Worm (Caenorhabditis elegans) whole organism, L4 larva: ENCODE data around the gene T01C3.2.

Experiments used
- F44E2.7 ChIP-seq: fragments of 200-800 bp; sonication (Bioruptor generic); IDR thresholded peaks from 2 replicates; pipeline ENCODE4 v2.1.2; 2022; ENCODE audit warnings: missing genetic modification characterization, missing compliant biosample characterization
- T26A8.4 ChIP-seq: fragments of 200-800 bp; sonication (Bioruptor generic); IDR thresholded peaks from 2 replicates; pipeline ENCODE4 v1.3.6; 2022; ENCODE audit warnings: missing genetic modification characterization, missing compliant biosample characterization
- Y105C5A.15 ChIP-seq: fragments of 200-800 bp; sonication (Bioruptor generic); IDR thresholded peaks from 2 replicates; pipeline ENCODE4 v1.3.6; 2022; ENCODE audit warnings: missing genetic modification characterization, missing compliant biosample characterization
- Y75B8A.6 ChIP-seq: fragments of 200-800 bp; sonication (Bioruptor generic); IDR thresholded peaks from 2 replicates; pipeline ENCODE4 v1.3.6; 2022; ENCODE audit warnings: missing genetic modification reagents, missing genetic modification characterization, missing compliant biosample characterization
- aha-1 ChIP-seq: fragments of 150-350 bp; peaks from one replicate; lab custom pipeline; 2014; ENCODE audit warnings: missing biosample characterization, missing genetic modification characterization
- aly-2 ChIP-seq: sonication (generic microtip); optimal IDR thresholded peaks from 2 replicates; lab custom pipeline; 2018; ENCODE audit warnings: missing biosample characterization, missing genetic modification characterization
- ama-1 ChIP-seq: fragments of 150-350 bp; optimal IDR thresholded peaks from 2 replicates; lab custom pipeline; 2014; ENCODE audit warnings: inconsistent platforms, mixed read lengths
- arid-1 ChIP-seq: fragments of 200-800 bp; sonication (Bioruptor generic); conservative IDR thresholded peaks from 2 replicates; pipeline ENCODE4 v1.3.6; 2022; ENCODE audit warnings: missing genetic modification reagents, missing genetic modification characterization, missing compliant biosample characterization
- ceh-44 ChIP-seq: fragments of 200-800 bp; sonication (Bioruptor generic); IDR thresholded peaks from 2 replicates; pipeline ENCODE4 v1.3.6; 2022; ENCODE audit warnings: missing genetic modification reagents, missing genetic modification characterization, missing compliant biosample characterization
- daf-12 ChIP-seq: fragments of 150-350 bp; optimal IDR thresholded peaks from 2 replicates; lab custom pipeline; 2014; ENCODE audit warnings: missing biosample characterization, missing genetic modification reagents, missing genetic modification characterization
- dmd-6 ChIP-seq: fragments of 200-800 bp; sonication (Bioruptor generic); IDR thresholded peaks from 2 replicates; pipeline ENCODE4 v1.3.6; 2022; ENCODE audit warnings: missing genetic modification reagents, missing genetic modification characterization, missing compliant biosample characterization
- dmd-8 ChIP-seq: fragments of 200-800 bp; sonication (Bioruptor generic); IDR thresholded peaks from 2 replicates; pipeline ENCODE4 v1.3.6; 2022; ENCODE audit warnings: missing genetic modification characterization, missing compliant biosample characterization
- gei-8 ChIP-seq: fragments of 200-800 bp; sonication (Bioruptor generic); optimal IDR thresholded peaks from 2 replicates; lab custom pipeline; 2018; ENCODE audit warnings: mild to moderate bottlenecking, missing genetic modification characterization, missing compliant biosample characterization
- hif-1 ChIP-seq, 2 experiments: sonication (generic microtip); optimal IDR thresholded peaks; 2 replicates each; lab custom pipeline; 2016 to 2017; ENCODE audit warnings: missing compliant biosample characterization in 2 of 2, missing genetic modification characterization in 2 of 2, missing genetic modification reagents in 2 of 2, missing genotype in 2 of 2, mild to moderate bottlenecking in 1 of 2
- hlh-11 ChIP-seq: fragments of 200-800 bp; sonication (Bioruptor generic); optimal IDR thresholded peaks from 2 replicates; lab custom pipeline; 2018; ENCODE audit warnings: mild to moderate bottlenecking, missing genetic modification characterization, missing compliant biosample characterization
- hlh-30 ChIP-seq: sonication (generic microtip); optimal IDR thresholded peaks from 2 replicates; lab custom pipeline; 2017; ENCODE audit warnings: antibody characterized with exemption, mild to moderate bottlenecking, missing genetic modification characterization, missing compliant biosample characterization; ENCODE audit not compliant: insufficient read depth
- hmg-1.1 ChIP-seq: fragments of 200-800 bp; sonication (Bioruptor generic); IDR thresholded peaks from 2 replicates; pipeline ENCODE4 v1.3.6; 2022; ENCODE audit warnings: missing genetic modification reagents, missing genetic modification characterization, missing compliant biosample characterization
- lin-1 ChIP-seq: fragments of 200-800 bp; sonication (Bioruptor generic); IDR thresholded peaks from 2 replicates; pipeline ENCODE4 v1.3.6; 2022; ENCODE audit warnings: missing genetic modification reagents, missing genetic modification characterization, missing compliant biosample characterization
- lin-15B ChIP-seq: fragments of 150-350 bp; sonication (generic microtip); optimal IDR thresholded peaks from 3 replicates; lab custom pipeline; 2014; ENCODE audit warnings: missing biosample characterization, missing genetic modification characterization
- lir-3 ChIP-seq: sonication (generic microtip); optimal IDR thresholded peaks from 2 replicates; lab custom pipeline; 2016; ENCODE audit warnings: mild to moderate bottlenecking, missing genetic modification characterization, missing compliant biosample characterization
- mdl-1 ChIP-seq, 2 experiments: fragments of 150-350 bp in 1 of 2; sonication (generic microtip) in 1 of 2; optimal IDR thresholded peaks; 2 replicates each; lab custom pipeline; 2014 to 2017; ENCODE audit warnings: missing biosample characterization in 2 of 2, missing genetic modification characterization in 2 of 2
- mdt-29 ChIP-seq: fragments of 200-800 bp; sonication (Bioruptor generic); IDR thresholded peaks from 2 replicates; pipeline ENCODE4 v1.3.6; 2022; ENCODE audit warnings: missing genetic modification reagents, missing genetic modification characterization, missing compliant biosample characterization
- mep-1 ChIP-seq: fragments of 150-350 bp; sonication (generic microtip); optimal IDR thresholded peaks from 3 replicates; lab custom pipeline; 2014; ENCODE audit warnings: missing biosample characterization, missing genetic modification characterization
- mes-2 ChIP-seq: sonication (generic microtip); optimal IDR thresholded peaks from 2 replicates; lab custom pipeline; 2016; ENCODE audit warnings: missing genotype, mild to moderate bottlenecking, missing genetic modification characterization, missing compliant biosample characterization; ENCODE audit not compliant: poor library complexity, severe bottlenecking
- nhr-10 ChIP-seq: fragments of 150-350 bp; optimal IDR thresholded peaks from 2 replicates; lab custom pipeline; 2014; ENCODE audit warnings: missing biosample characterization, missing genetic modification characterization
- nhr-11 ChIP-seq: fragments of 150-350 bp; optimal IDR thresholded peaks from 2 replicates; lab custom pipeline; 2014; ENCODE audit warnings: missing biosample characterization, missing genetic modification characterization
- nhr-28 ChIP-seq: fragments of 150-350 bp; optimal IDR thresholded peaks from 2 replicates; lab custom pipeline; 2014; ENCODE audit warnings: missing biosample characterization, missing genetic modification characterization
- nhr-42 ChIP-seq: fragments of 200-800 bp; sonication (Bioruptor generic); IDR thresholded peaks from 2 replicates; pipeline ENCODE4 v1.3.6; 2022; ENCODE audit warnings: missing genetic modification characterization, missing compliant biosample characterization
- nhr-48 ChIP-seq: sonication (generic microtip); optimal IDR thresholded peaks from 2 replicates; lab custom pipeline; 2016; ENCODE audit warnings: mild to moderate bottlenecking, missing genetic modification characterization, missing compliant biosample characterization
- nhr-77 ChIP-seq: fragments of 150-350 bp; optimal IDR thresholded peaks from 2 replicates; lab custom pipeline; 2014; ENCODE audit warnings: missing biosample characterization, missing genetic modification characterization
- rbr-2 ChIP-seq: sonication (generic microtip); optimal IDR thresholded peaks from 2 replicates; lab custom pipeline; 2016; ENCODE audit warnings: missing genotype, missing genetic modification characterization, missing compliant biosample characterization
- saeg-2 ChIP-seq: fragments of 200-800 bp; sonication (Bioruptor generic); IDR thresholded peaks from 2 replicates; pipeline ENCODE4 v1.3.6; 2022; ENCODE audit warnings: missing genetic modification reagents, missing genetic modification characterization, missing compliant biosample characterization
- snpc-1.2 ChIP-seq: fragments of 200-800 bp; sonication (Bioruptor generic); IDR thresholded peaks from 2 replicates; pipeline ENCODE4 v1.3.6; 2022; ENCODE audit warnings: missing genetic modification reagents, missing genetic modification characterization, missing compliant biosample characterization
- snpc-4 ChIP-seq: fragments of 150-350 bp; optimal IDR thresholded peaks from 2 replicates; lab custom pipeline; 2014; ENCODE audit warnings: missing biosample characterization, missing genetic modification characterization
- tag-97 ChIP-seq: fragments of 200-800 bp; sonication (Bioruptor generic); IDR thresholded peaks from 2 replicates; pipeline ENCODE4 v1.3.6; 2022; ENCODE audit warnings: missing genetic modification characterization, missing compliant biosample characterization
- tra-1 ChIP-seq: fragments of 200-800 bp; sonication (Bioruptor generic); IDR thresholded peaks from 2 replicates; pipeline ENCODE4 v1.3.6; 2022; ENCODE audit warnings: missing genetic modification reagents, missing genetic modification characterization, missing compliant biosample characterization
- unc-39 ChIP-seq: sonication (generic microtip); optimal IDR thresholded peaks from 2 replicates; lab custom pipeline; 2017; ENCODE audit warnings: missing biosample characterization, missing genetic modification characterization
- unc-62 ChIP-seq, 3 experiments: fragments of 150-350 bp in 1 of 3; sonication (generic microtip); optimal IDR thresholded peaks in 2 of 3; peaks in 1 of 3; 1 replicate in 1 of 3; 2 replicates in 2 of 3; lab custom pipeline; 2014 to 2017; ENCODE audit warnings: missing biosample characterization in 3 of 3, missing genetic modification characterization in 3 of 3, missing genetic modification reagents in 3 of 3, missing genotype in 1 of 3
- vab-7 ChIP-seq: fragments of 200-800 bp; sonication (Bioruptor generic); IDR thresholded peaks from 2 replicates; pipeline ENCODE4 v1.3.6; 2022; ENCODE audit warnings: missing genetic modification reagents, missing genetic modification characterization, missing compliant biosample characterization
- zag-1 ChIP-seq: fragments of 150-350 bp; optimal IDR thresholded peaks from 2 replicates; lab custom pipeline; 2014; ENCODE audit warnings: missing biosample characterization, missing genetic modification characterization
- zip-11 ChIP-seq: fragments of 200-800 bp; sonication (Bioruptor generic); IDR thresholded peaks from 2 replicates; pipeline ENCODE4 v1.3.6; 2022; ENCODE audit warnings: missing genetic modification characterization, missing compliant biosample characterization
- zip-2 ChIP-seq: fragments of 150-350 bp; optimal IDR thresholded peaks from 2 replicates; lab custom pipeline; 2014; ENCODE audit warnings: missing biosample characterization, missing genetic modification characterization
- ztf-11 ChIP-seq: fragments of 150-350 bp; optimal IDR thresholded peaks from 2 replicates; lab custom pipeline; 2014; ENCODE audit warnings: missing biosample characterization, missing genetic modification characterization
- ztf-7 ChIP-seq: fragments of 150-350 bp; optimal IDR thresholded peaks from 2 replicates; lab custom pipeline; 2014; ENCODE audit warnings: missing biosample characterization, missing genetic modification characterization

Gene T01C3.2

DNA sequence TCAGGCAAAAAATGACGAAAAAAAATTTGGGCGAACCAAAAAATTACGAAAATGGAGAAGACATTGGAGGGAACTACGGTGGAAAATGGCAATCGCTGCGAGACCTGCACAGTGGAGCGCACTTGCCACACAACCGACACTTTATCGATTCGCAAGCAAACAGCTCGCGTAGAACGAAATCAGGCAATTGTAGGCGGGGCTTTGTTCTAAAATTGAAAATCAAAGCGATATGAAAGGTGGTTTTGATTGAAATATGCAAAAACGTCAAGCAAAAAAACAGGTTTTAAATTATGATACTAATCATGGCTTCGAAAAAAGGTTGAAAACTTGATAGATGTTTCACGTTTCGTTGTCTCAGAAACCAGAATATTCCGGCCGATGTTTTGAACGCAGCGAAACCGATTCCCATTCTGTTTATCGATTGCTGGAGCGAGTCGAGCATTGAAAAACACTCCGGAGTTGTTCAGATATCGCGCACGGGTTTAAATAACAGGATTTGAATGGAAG is 11.3 kb downstream of the T01C3.2 start, which contains the start of the genes fib-1 and mut-15 (continued):
- TF ChIP-seq ceh-44 (GFP tag; lab: Robert Waterston, UW) (peak; percentile 75), vab-7 (GFP tag; lab: Robert Waterston, UW) (peak; percentile 60; the same call in 1 of the 2 replicates), Y75B8A.6 (GFP tag; lab: Robert Waterston, UW) (no peak), saeg-2 (GFP tag; lab: Robert Waterston, UW) (no peak)

DNA sequence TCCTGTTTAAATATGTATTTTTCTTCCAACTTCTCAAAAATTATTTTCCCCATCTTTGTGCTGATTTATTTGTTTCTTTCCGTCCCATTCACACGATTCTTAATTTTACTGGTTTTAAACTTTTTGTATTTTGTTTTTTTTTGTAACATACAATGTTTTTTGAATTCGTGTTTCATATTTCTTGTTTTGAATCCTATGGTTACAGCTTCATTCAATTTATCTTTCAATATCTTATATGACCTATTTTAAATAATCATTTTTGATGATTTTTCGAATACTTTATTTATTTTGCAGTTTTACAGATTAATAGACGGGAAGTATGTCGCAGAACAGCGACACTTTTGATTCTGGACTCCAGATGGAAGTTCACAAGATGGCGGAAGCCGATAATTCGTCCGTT is 13.8 kb downstream of the T01C3.2 start, which contains the start of gene hrde-2:
hrde-2 (plus strand) TSS at position 301 of the 400 bp plus-strand sequence.
- TF ChIP-seq hlh-30 (tag; lab: Kevin White, UChicago) = no peak
- no peak for TF ChIP-seq mdl-1 (tag; optimal IDR thresholded peaks at IDR 0.05; lab: Kevin White, UChicago)
- no peak for TF ChIP-seq Y75B8A.6 (GFP tag; lab: Robert Waterston, UW)
- no peak for TF ChIP-seq nhr-10
- TF ChIP-seq F44E2.7 (GFP tag; lab: Robert Waterston, UW) = no peak
- TF ChIP-seq unc-39 = no peak
- no peak for TF ChIP-seq mdt-29 (GFP tag; lab: Robert Waterston, UW)
- TF ChIP-seq nhr-42 (GFP tag; lab: Robert Waterston, UW) = no peak
- TF ChIP-seq rbr-2 (tag; lab: Kevin White, UChicago) = no peak
- no peak for TF ChIP-seq lin-15B (tag; lab: Kevin White, UChicago)
- no peak for TF ChIP-seq mep-1 (tag; lab: Kevin White, UChicago)
- TF ChIP-seq ztf-11 = no peak
- no peak for TF ChIP-seq dmd-6
- no peak for TF ChIP-seq snpc-4 (tag; lab: Kevin White, UChicago)
- TF ChIP-seq, all 104 proteins: peak for 0

DNA sequence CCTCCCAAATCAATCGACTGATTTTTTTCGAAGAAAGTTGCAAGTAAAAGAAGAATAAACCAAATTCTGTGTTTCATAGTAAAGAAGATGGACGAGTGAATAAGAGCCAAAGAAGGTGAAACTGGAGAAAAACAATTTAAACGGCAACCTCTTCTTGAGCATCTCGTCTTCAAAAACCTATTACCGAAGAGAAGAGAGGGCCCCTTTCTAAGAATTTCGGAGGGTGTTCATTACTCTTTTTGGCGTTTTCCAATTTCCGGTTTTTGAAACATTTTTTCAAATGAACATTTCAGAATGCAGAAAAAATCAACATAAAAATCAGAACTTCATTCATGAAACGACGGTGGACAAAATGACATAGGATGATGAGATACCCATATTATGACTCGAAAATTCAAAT is 20.6 kb downstream of the T01C3.2 start, which contains the start of gene nmr-2:
nmr-2 (minus strand) TSS at position 101 of the 400 bp plus-strand sequence.
- no peak for TF ChIP-seq zip-11 (GFP tag; lab: Robert Waterston, UW)
- no peak for TF ChIP-seq nhr-77 (tag; lab: Kevin White, UChicago)
- peak; percentile 42 for TF ChIP-seq ama-1
- TF ChIP-seq unc-62 (GFP tag; optimal IDR thresholded peaks at IDR 0.05 in 1 of 2; lab: Kevin White, UChicago) = no peak
- no peak for TF ChIP-seq unc-62 (tag; optimal IDR thresholded peaks at IDR 0.05; lab: Kevin White, UChicago)
- TF ChIP-seq arid-1 (GFP tag; lab: Robert Waterston, UW) = no peak
- TF ChIP-seq zip-2 = no peak
- TF ChIP-seq, all 104 proteins: peak for 1

DNA sequence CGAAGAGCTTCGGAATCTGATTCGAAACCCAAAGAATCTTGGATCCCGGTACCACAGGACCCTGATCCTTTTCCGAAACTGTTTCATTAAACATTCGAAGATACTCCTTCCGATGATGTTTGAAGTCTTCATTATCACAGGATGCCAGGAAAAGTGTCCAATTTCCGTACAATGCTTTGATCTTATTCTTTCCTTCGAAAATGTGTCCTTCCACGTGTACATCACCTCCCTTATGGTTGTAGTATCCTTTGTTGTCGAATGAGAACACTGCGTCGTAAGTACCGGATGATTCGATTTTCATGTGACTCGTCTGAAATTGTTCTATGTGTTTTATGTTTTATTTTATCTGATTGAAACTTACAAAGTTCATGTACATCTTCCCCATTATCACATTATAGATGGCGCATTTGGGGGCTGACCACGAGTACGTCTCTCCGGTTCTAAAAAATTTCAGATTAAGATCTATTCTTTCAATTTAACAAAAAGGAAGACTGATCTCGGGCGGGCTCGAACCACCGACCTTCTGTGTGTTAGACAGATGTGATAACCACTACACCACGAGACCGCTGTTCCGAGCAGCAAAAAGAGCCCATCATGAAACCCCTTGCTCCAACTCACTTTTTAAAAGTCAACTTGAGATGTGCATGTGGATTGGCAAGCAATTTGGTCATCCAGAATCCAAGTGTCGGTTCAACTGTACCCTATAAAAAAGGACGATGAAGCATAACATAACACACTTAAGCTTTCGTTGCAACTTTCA is 21.8 kb downstream of the T01C3.2 start:
- no peak for TF ChIP-seq lin-1
- no peak for TF ChIP-seq Y105C5A.15
- no peak for TF ChIP-seq lir-3
- TF ChIP-seq ztf-7 (tag; lab: Kevin White, UChicago) = no peak
- no peak for TF ChIP-seq ama-1
- no peak for TF ChIP-seq tra-1 (GFP tag; lab: Robert Waterston, UW)
- TF ChIP-seq vab-7 (GFP tag; lab: Robert Waterston, UW) = peak; percentile 60
- peak; percentile 46 for TF ChIP-seq aha-1
- peak; percentile 40; the same call in 1 of the 2 replicates for TF ChIP-seq T26A8.4 (GFP tag; lab: Robert Waterston, UW)
- TF ChIP-seq hmg-1.1 (GFP tag; lab: Robert Waterston, UW) = peak; percentile 17; the same call in 1 of the 2 replicates
- TF ChIP-seq unc-62 (GFP tag; optimal IDR thresholded peaks at IDR 0.05 in 1 of 2; lab: Kevin White, UChicago) = peak in 1 of 2 experiments; percentile 60
- TF ChIP-seq unc-62 (tag; optimal IDR thresholded peaks at IDR 0.05; lab: Kevin White, UChicago) = no peak
- TF ChIP-seq mes-2 (tag; lab: Kevin White, UChicago) = peak; percentile 26
- no peak for TF ChIP-seq tag-97 (GFP tag; lab: Robert Waterston, UW)
- TF ChIP-seq aly-2 = no peak
- TF ChIP-seq hif-1 (tag; optimal IDR thresholded peaks at IDR 0.05; lab: Kevin White, UChicago) = no peak
- no peak for TF ChIP-seq nhr-11
- peak; percentile 16 for TF ChIP-seq hlh-11
- 0 out of 2 replicates have a peak, but pooled peaks have one; percentile 43 for TF ChIP-seq snpc-1.2 (GFP tag; lab: Robert Waterston, UW)
- TF ChIP-seq gei-8 = peak; percentile 46
- TF ChIP-seq zag-1 (tag; lab: Kevin White, UChicago) = no peak
- TF ChIP-seq daf-12 = no peak
- TF ChIP-seq dmd-8 (GFP tag; lab: Robert Waterston, UW) = peak; percentile 41; the same call in 1 of the 2 replicates
- no peak for TF ChIP-seq nhr-28 (tag; lab: Kevin White, UChicago)
- peak; percentile 40 for TF ChIP-seq nhr-48 (tag; lab: Kevin White, UChicago)
- 0 out of 2 replicates have a peak, but pooled peaks have one; percentile 19 for TF ChIP-seq ceh-44 (GFP tag; lab: Robert Waterston, UW)
